Worm (Caenorhabditis elegans) whole organism, L3 larva: ENCODE measurements around the gene nhr-197.
A peak's percentile ranks its signal among the peaks of the same experiment; 100 is the strongest.

Experiments used
- ZK546.5 ChIP-seq: sonication (generic microtip); optimal IDR thresholded peaks from 2 replicates; lab custom pipeline; 2017; ENCODE audit warnings: missing biosample characterization, missing genetic modification characterization
- aly-2 ChIP-seq: fragments of 150-350 bp; optimal IDR thresholded peaks from 2 replicates; lab custom pipeline; 2014; ENCODE audit warnings: missing biosample characterization, missing genetic modification characterization
- ama-1 ChIP-seq: fragments of 150-350 bp; optimal IDR thresholded peaks from 2 replicates; lab custom pipeline; 2018
- ceh-28 ChIP-seq: fragments of 150-350 bp; optimal IDR thresholded peaks from 2 replicates; lab custom pipeline; 2014; ENCODE audit warnings: missing biosample characterization, missing genetic modification reagents, missing genetic modification characterization
- daf-12 ChIP-seq: fragments of 150-350 bp; optimal IDR thresholded peaks from 2 replicates; lab custom pipeline; 2014; ENCODE audit warnings: missing biosample characterization, missing genetic modification reagents, missing genetic modification characterization
- egl-5 ChIP-seq: fragments of 150-350 bp; optimal IDR thresholded peaks from 2 replicates; lab custom pipeline; 2017; ENCODE audit warnings: missing biosample characterization, missing genetic modification reagents, missing genetic modification characterization, inconsistent platforms
- elt-1 ChIP-seq: fragments of 150-350 bp; optimal IDR thresholded peaks from 2 replicates; lab custom pipeline; 2014; ENCODE audit warnings: missing biosample characterization, missing genetic modification characterization
- elt-2 ChIP-seq: sonication (generic microtip); optimal IDR thresholded peaks from 2 replicates; lab custom pipeline; 2016; ENCODE audit warnings: missing genetic modification reagents, mild to moderate bottlenecking, missing genetic modification characterization, missing compliant biosample characterization
- elt-3 ChIP-seq, 3 experiments: fragments of 150-350 bp in 1 of 3; sonication (generic microtip) in 2 of 3; optimal IDR thresholded peaks; 2 replicates in 2 of 3; 4 replicates in 1 of 3; lab custom pipeline; 2014 to 2017; ENCODE audit warnings: missing biosample characterization in 3 of 3, missing genetic modification characterization in 3 of 3
- fkh-10 ChIP-seq: sonication (generic microtip); optimal IDR thresholded peaks from 2 replicates; lab custom pipeline; 2017; ENCODE audit warnings: missing biosample characterization, missing genetic modification reagents, missing genetic modification characterization
- fkh-2 ChIP-seq: fragments of 150-350 bp; optimal IDR thresholded peaks from 2 replicates; lab custom pipeline; 2014; ENCODE audit warnings: missing biosample characterization, missing genetic modification reagents, missing genetic modification characterization
- fos-1 ChIP-seq: fragments of 150-350 bp; optimal IDR thresholded peaks from 2 replicates; lab custom pipeline; 2014; ENCODE audit warnings: missing biosample characterization, missing genetic modification characterization
- hmg-11 ChIP-seq: sonication (generic microtip); optimal IDR thresholded peaks from 2 replicates; lab custom pipeline; 2016; ENCODE audit warnings: missing genetic modification characterization, missing compliant biosample characterization
- jun-1 ChIP-seq: fragments of 150-350 bp; optimal IDR thresholded peaks from 2 replicates; lab custom pipeline; 2014; ENCODE audit warnings: missing biosample characterization, missing genetic modification reagents, missing genetic modification characterization
- lin-15B ChIP-seq: fragments of 150-350 bp; optimal IDR thresholded peaks from 2 replicates; lab custom pipeline; 2014; ENCODE audit warnings: missing biosample characterization, missing genetic modification characterization
- lin-39 ChIP-seq: fragments of 150-350 bp; optimal IDR thresholded peaks from 2 replicates; lab custom pipeline; 2018; ENCODE audit warnings: missing biosample characterization, missing genetic modification reagents, missing genetic modification characterization
- mml-1 ChIP-seq: fragments of 150-350 bp; sonication (generic microtip); optimal IDR thresholded peaks from 3 replicates; lab custom pipeline; 2014; ENCODE audit warnings: missing biosample characterization, missing genetic modification characterization
- nfya-1 ChIP-seq: sonication (generic microtip); optimal IDR thresholded peaks from 2 replicates; lab custom pipeline; 2017; ENCODE audit warnings: missing genetic modification characterization, mild to moderate bottlenecking, missing compliant biosample characterization, antibody characterized with exemption, moderate library complexity; ENCODE audit not compliant: insufficient read depth
- nhr-11 ChIP-seq: fragments of 150-350 bp; optimal IDR thresholded peaks from 2 replicates; lab custom pipeline; 2014; ENCODE audit warnings: missing biosample characterization, missing genetic modification characterization
- nhr-23 ChIP-seq: fragments of 150-350 bp; optimal IDR thresholded peaks from 2 replicates; lab custom pipeline; 2014; ENCODE audit warnings: missing biosample characterization, missing genetic modification reagents, missing genetic modification characterization
- nhr-237 ChIP-seq: fragments of 150-350 bp; optimal IDR thresholded peaks from 2 replicates; lab custom pipeline; 2014; ENCODE audit warnings: missing biosample characterization, missing genetic modification characterization
- nhr-25 ChIP-seq: sonication (generic microtip); optimal IDR thresholded peaks from 2 replicates; lab custom pipeline; 2017; ENCODE audit warnings: missing biosample characterization, missing genetic modification characterization
- nhr-43 ChIP-seq: sonication (generic microtip); optimal IDR thresholded peaks from 2 replicates; lab custom pipeline; 2016; ENCODE audit warnings: mild to moderate bottlenecking, missing genetic modification characterization, missing compliant biosample characterization; ENCODE audit not compliant: poor library complexity, severe bottlenecking
- nhr-67 ChIP-seq: fragments of 150-350 bp; optimal IDR thresholded peaks from 2 replicates; lab custom pipeline; 2014; ENCODE audit warnings: missing biosample characterization, missing genetic modification characterization
- nhr-76 ChIP-seq: fragments of 150-350 bp; sonication (generic microtip); optimal IDR thresholded peaks from 5 replicates; lab custom pipeline; 2014; ENCODE audit warnings: missing biosample characterization, missing genetic modification characterization
- nhr-77 ChIP-seq: fragments of 150-350 bp; optimal IDR thresholded peaks from 2 replicates; lab custom pipeline; 2014; ENCODE audit warnings: missing biosample characterization, missing genetic modification characterization
- pha-4 ChIP-seq: fragments of 150-350 bp; optimal IDR thresholded peaks from 2 replicates; lab custom pipeline; 2014; ENCODE audit warnings: missing biosample characterization, missing genetic modification reagents, missing genetic modification characterization
- pqm-1 ChIP-seq: fragments of 150-350 bp; optimal IDR thresholded peaks from 2 replicates; lab custom pipeline; 2017; ENCODE audit warnings: missing biosample characterization, missing genetic modification characterization, inconsistent platforms
- sea-2 ChIP-seq: fragments of 150-350 bp; sonication (generic microtip); optimal IDR thresholded peaks from 4 replicates; lab custom pipeline; 2014; ENCODE audit warnings: missing biosample characterization, missing genetic modification reagents, missing genetic modification characterization
- skn-1 ChIP-seq: fragments of 150-350 bp; optimal IDR thresholded peaks from 2 replicates; lab custom pipeline; 2014; ENCODE audit warnings: missing biosample characterization, missing genetic modification characterization
- snpc-4 ChIP-seq: fragments of 150-350 bp; optimal IDR thresholded peaks from 2 replicates; lab custom pipeline; 2014; ENCODE audit warnings: missing biosample characterization, missing genetic modification characterization
- unc-39 ChIP-seq: sonication (generic microtip); optimal IDR thresholded peaks from 4 replicates; lab custom pipeline; 2017; ENCODE audit warnings: missing biosample characterization, missing genetic modification characterization
- unc-62 ChIP-seq: fragments of 150-350 bp; sonication (generic microtip); optimal IDR thresholded peaks from 4 replicates; lab custom pipeline; 2014; ENCODE audit warnings: missing biosample characterization, missing genetic modification reagents, missing genetic modification characterization
- zag-1 ChIP-seq: fragments of 150-350 bp; optimal IDR thresholded peaks from 2 replicates; lab custom pipeline; 2014; ENCODE audit warnings: missing biosample characterization, missing genetic modification characterization
- ztf-11 ChIP-seq: fragments of 150-350 bp; optimal IDR thresholded peaks from 2 replicates; lab custom pipeline; 2014; ENCODE audit warnings: missing biosample characterization, missing genetic modification characterization
- ztf-4 ChIP-seq: fragments of 150-350 bp; optimal IDR thresholded peaks from 2 replicates; lab custom pipeline; 2014; ENCODE audit warnings: missing biosample characterization, missing genetic modification characterization

The nhr-197 gene

ce11 chrV:15707982-15708381, 20.2 kb downstream of the nhr-197 start:
- TF ChIP-seq lin-39 (tag; lab: Kevin White, UChicago) (no peak), nhr-25 (tag; lab: Kevin White, UChicago) (peak; percentile 24), elt-3 (tag; optimal IDR thresholded peaks at IDR 0.05; lab: Kevin White, UChicago) (peak in 2 of 3 experiments; percentile 17 to 74)

- TF ChIP-seq nhr-76 (tag; lab: Kevin White, UChicago): no peak
- TF ChIP-seq fkh-2 (tag; lab: Kevin White, UChicago): no peak
- no peak for TF ChIP-seq lin-15B (tag; lab: Kevin White, UChicago)
- TF ChIP-seq nhr-67 (tag; lab: Kevin White, UChicago): no peak
- no peak for TF ChIP-seq unc-39 (tag; lab: Kevin White, UChicago)
- TF ChIP-seq egl-5: no peak
- TF ChIP-seq mml-1 (tag; lab: Kevin White, UChicago): no peak
- no peak for TF ChIP-seq nhr-11 (tag; lab: Kevin White, UChicago)
- TF ChIP-seq, all 47 proteins: peak for 0
Observed at ce11 chrV:15710401-15710800, 22.6 kb downstream of the nhr-197 start, which contains the start of gene Y6E2A.1. Gene Y6E2A.1, minus strand, starts transcription at chrV:15710501.

DNA sequence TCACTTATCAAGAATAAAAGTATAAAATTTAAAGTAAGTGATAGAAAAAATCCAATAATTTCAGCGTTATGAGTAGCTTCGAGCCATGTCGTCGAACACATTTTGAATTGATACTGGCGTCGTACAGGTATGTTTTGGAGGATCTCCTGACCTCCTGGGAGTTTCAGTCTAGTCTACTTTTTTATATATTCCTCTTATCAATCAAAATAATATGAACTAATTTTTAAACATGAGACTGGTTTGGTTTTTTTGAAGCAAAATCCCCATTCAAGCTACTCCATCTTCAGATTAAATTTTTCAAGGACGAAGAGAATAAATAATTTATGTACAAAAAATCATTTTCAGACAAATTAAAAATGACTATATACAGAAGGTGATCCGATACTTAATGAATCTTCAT, 24.1 kb downstream of the nhr-197 start, which contains the start of gene str-101:
Gene str-101, minus strand, starts transcription at position 101 of the 400 bp plus-strand sequence.
- TF ChIP-seq skn-1 (tag; lab: Kevin White, UChicago) (no peak), aly-2 (tag; lab: Kevin White, UChicago) (no peak), ZK546.5 (tag; lab: Kevin White, UChicago) (no peak), nhr-77 (tag; lab: Kevin White, UChicago) (no peak), snpc-4 (tag; lab: Kevin White, UChicago) (no peak), fkh-10 (GFP tag; lab: Kevin White, UChicago) (no peak)

ce11 chrV:15712385-15712784, 24.6 kb downstream of the nhr-197 start:
- TF ChIP-seq nhr-76 (tag; lab: Kevin White, UChicago): no peak
- peak; percentile 11 for TF ChIP-seq elt-2 (tag; lab: Kevin White, UChicago)
- TF ChIP-seq aly-2 (tag; lab: Kevin White, UChicago): no peak
- TF ChIP-seq sea-2 (GFP tag; lab: Kevin White, UChicago): no peak
- TF ChIP-seq ztf-4 (tag; lab: Kevin White, UChicago): no peak
- TF ChIP-seq nfya-1: no peak
- no peak for TF ChIP-seq nhr-237 (tag; lab: Kevin White, UChicago)
- peak; percentile 34 for TF ChIP-seq pqm-1 (tag; lab: Kevin White, UChicago)
- TF ChIP-seq elt-1 (tag; lab: Kevin White, UChicago): no peak

DNA sequence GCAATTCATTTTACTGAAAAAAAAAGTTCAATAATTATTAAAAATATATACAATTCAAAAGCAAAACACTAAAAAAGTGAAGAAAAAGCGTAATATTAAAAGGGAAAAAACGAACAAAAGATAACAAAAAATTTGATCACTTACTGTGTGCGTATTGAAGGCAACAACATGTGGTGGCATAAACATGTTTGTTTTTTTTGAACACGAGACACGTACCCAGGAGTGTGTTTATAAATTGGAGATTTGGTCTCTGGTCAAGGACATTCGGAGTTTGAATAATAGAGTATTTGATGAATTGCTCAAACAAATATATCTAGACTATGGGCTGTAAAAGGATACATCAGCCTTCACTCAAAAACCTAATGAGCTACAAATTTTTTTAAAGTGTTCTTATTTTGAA, 27.9 kb downstream of the nhr-197 start:
- TF ChIP-seq aly-2 (tag; lab: Kevin White, UChicago) (no peak), zag-1 (tag; lab: Kevin White, UChicago) (no peak), jun-1 (tag; lab: Kevin White, UChicago) (no peak), fos-1 (tag; lab: Kevin White, UChicago) (no peak), lin-15B (tag; lab: Kevin White, UChicago) (no peak)

DNA sequence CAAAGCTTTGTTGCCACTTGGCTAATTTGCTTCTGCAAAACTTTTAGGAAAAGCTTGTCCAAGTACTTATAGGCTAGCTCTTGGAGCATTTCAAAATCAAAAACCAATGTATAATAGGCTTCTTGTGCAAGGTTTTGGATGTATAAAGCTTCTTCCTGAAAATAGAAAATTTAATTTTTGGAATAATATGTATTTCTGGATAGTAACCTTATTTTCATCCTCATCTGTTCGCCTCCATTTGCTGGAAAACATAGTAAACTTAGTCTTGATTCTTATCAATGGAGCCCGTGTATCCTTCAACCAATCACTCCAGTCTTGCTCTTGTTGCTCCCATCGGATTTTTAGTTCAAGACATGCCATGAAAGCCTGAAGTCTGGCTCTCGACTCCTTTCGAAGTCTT, 28.9 kb downstream of the nhr-197 start, which contains the start of gene Y6E2A.4:
Gene Y6E2A.4, minus strand, starts transcription at position 101 of the 400 bp plus-strand sequence.
- TF ChIP-seq hmg-11 (tag; lab: Kevin White, UChicago): no peak
- TF ChIP-seq elt-1 (tag; lab: Kevin White, UChicago): no peak
- no peak for TF ChIP-seq daf-12 (tag; lab: Kevin White, UChicago)
- TF ChIP-seq lin-15B (tag; lab: Kevin White, UChicago): no peak
- no peak for TF ChIP-seq ama-1
- no peak for TF ChIP-seq ceh-28 (tag; lab: Kevin White, UChicago)
- TF ChIP-seq aly-2 (tag; lab: Kevin White, UChicago): no peak
- TF ChIP-seq lin-39 (tag; lab: Kevin White, UChicago): no peak
- no peak for TF ChIP-seq ztf-11 (tag; lab: Kevin White, UChicago)
- no peak for TF ChIP-seq nhr-25 (tag; lab: Kevin White, UChicago)
- no peak for TF ChIP-seq nhr-43
- no peak for TF ChIP-seq unc-62 (GFP tag; lab: Kevin White, UChicago)
- no peak for TF ChIP-seq nhr-67 (tag; lab: Kevin White, UChicago)
- no peak for TF ChIP-seq elt-3 (tag; optimal IDR thresholded peaks at IDR 0.05; lab: Kevin White, UChicago)
- TF ChIP-seq jun-1 (tag; lab: Kevin White, UChicago): no peak
- TF ChIP-seq nhr-77 (tag; lab: Kevin White, UChicago): no peak
- no peak for TF ChIP-seq nhr-23 (tag; lab: Kevin White, UChicago)
- TF ChIP-seq pha-4 (tag; lab: Kevin White, UChicago): no peak
- TF ChIP-seq, all 47 proteins: peak for 0
